Worm (Caenorhabditis elegans) whole organism, L4 larva: ENCODE measurements around the gene C50F4.16.

Experiments
- F26F4.8 ChIP-seq: fragments of 200-800 bp; sonication (Bioruptor generic); conservative IDR thresholded peaks from 2 replicates; pipeline ENCODE4 v1.3.6; 2022; ENCODE audit warnings: missing genetic modification characterization, missing compliant biosample characterization
- F49E8.2 ChIP-seq: sonication (generic microtip); optimal IDR thresholded peaks from 2 replicates; lab custom pipeline; 2016; ENCODE audit warnings: missing compliant biosample characterization, mild to moderate bottlenecking, missing genetic modification characterization, borderline replicate concordance
- R02D3.7 ChIP-seq: fragments of 150-350 bp; sonication (generic microtip); optimal IDR thresholded peaks from 3 replicates; lab custom pipeline; 2014; ENCODE audit warnings: missing biosample characterization, missing genetic modification characterization
- T20F7.1 ChIP-seq: fragments of 200-800 bp; sonication (Bioruptor generic); optimal IDR thresholded peaks from 2 replicates; lab custom pipeline; 2018; ENCODE audit warnings: mild to moderate bottlenecking, missing genetic modification characterization, missing compliant biosample characterization
- Y105C5A.15 ChIP-seq: fragments of 200-800 bp; sonication (Bioruptor generic); IDR thresholded peaks from 2 replicates; pipeline ENCODE4 v1.3.6; 2022; ENCODE audit warnings: missing genetic modification characterization, missing compliant biosample characterization
- Y48G9A.11 ChIP-seq: fragments of 200-800 bp; sonication (Bioruptor generic); IDR thresholded peaks from 2 replicates; pipeline ENCODE4 v1.3.6; 2022; ENCODE audit warnings: missing genetic modification reagents, missing genetic modification characterization, missing compliant biosample characterization
- Y75B8A.6 ChIP-seq: fragments of 200-800 bp; sonication (Bioruptor generic); IDR thresholded peaks from 2 replicates; pipeline ENCODE4 v1.3.6; 2022; ENCODE audit warnings: missing genetic modification reagents, missing genetic modification characterization, missing compliant biosample characterization
- ZK337.2 ChIP-seq: fragments of 200-800 bp; sonication (Bioruptor generic); IDR thresholded peaks from 2 replicates; pipeline ENCODE4 v1.3.6; 2022; ENCODE audit warnings: missing genetic modification reagents, missing genetic modification characterization, missing compliant biosample characterization
- ZK546.5 ChIP-seq, 2 experiments: sonication (generic microtip); optimal IDR thresholded peaks; 2 replicates each; lab custom pipeline; 2017; ENCODE audit warnings: missing biosample characterization in 2 of 2, missing genetic modification characterization in 2 of 2
- aly-2 ChIP-seq: sonication (generic microtip); optimal IDR thresholded peaks from 2 replicates; lab custom pipeline; 2018; ENCODE audit warnings: missing biosample characterization, missing genetic modification characterization
- ama-1 ChIP-seq: fragments of 150-350 bp; optimal IDR thresholded peaks from 2 replicates; lab custom pipeline; 2014; ENCODE audit warnings: inconsistent platforms, mixed read lengths
- arid-1 ChIP-seq: fragments of 200-800 bp; sonication (Bioruptor generic); conservative IDR thresholded peaks from 2 replicates; pipeline ENCODE4 v1.3.6; 2022; ENCODE audit warnings: missing genetic modification reagents, missing genetic modification characterization, missing compliant biosample characterization
- attf-4 ChIP-seq: sonication (generic microtip); optimal IDR thresholded peaks from 3 replicates; lab custom pipeline; 2017; ENCODE audit warnings: missing biosample characterization, missing genetic modification characterization
- ceh-20 ChIP-seq: fragments of 200-800 bp; sonication (Bioruptor generic); IDR thresholded peaks from 2 replicates; pipeline ENCODE4 v1.3.6; 2022; ENCODE audit warnings: missing genetic modification reagents, missing genetic modification characterization, missing compliant biosample characterization
- ceh-28 ChIP-seq: fragments of 150-350 bp; optimal IDR thresholded peaks from 2 replicates; lab custom pipeline; 2014; ENCODE audit warnings: missing biosample characterization, missing genetic modification reagents, missing genetic modification characterization
- ceh-44 ChIP-seq: fragments of 200-800 bp; sonication (Bioruptor generic); IDR thresholded peaks from 2 replicates; pipeline ENCODE4 v1.3.6; 2022; ENCODE audit warnings: missing genetic modification reagents, missing genetic modification characterization, missing compliant biosample characterization
- ceh-62 ChIP-seq: sonication (generic microtip); optimal IDR thresholded peaks from 2 replicates; lab custom pipeline; 2017; ENCODE audit warnings: missing biosample characterization, missing genetic modification characterization
- ces-1 ChIP-seq: fragments of 150-350 bp; sonication (generic microtip); optimal IDR thresholded peaks from 4 replicates; lab custom pipeline; 2014; ENCODE audit warnings: missing biosample characterization, missing genetic modification reagents, missing genetic modification characterization
- cey-2 ChIP-seq: sonication (generic microtip); optimal IDR thresholded peaks from 3 replicates; lab custom pipeline; 2017; ENCODE audit warnings: missing genetic modification characterization, mild to moderate bottlenecking, missing compliant biosample characterization, antibody characterized with exemption, borderline replicate concordance; ENCODE audit not compliant: insufficient read depth
- ctbp-1 ChIP-seq: fragments of 200-800 bp; sonication (Bioruptor generic); IDR thresholded peaks from 2 replicates; pipeline ENCODE4 v1.3.6; 2022; ENCODE audit warnings: missing genetic modification reagents, missing genetic modification characterization, missing compliant biosample characterization
- daf-12 ChIP-seq: fragments of 150-350 bp; optimal IDR thresholded peaks from 2 replicates; lab custom pipeline; 2014; ENCODE audit warnings: missing biosample characterization, missing genetic modification reagents, missing genetic modification characterization
- daf-19 ChIP-seq: fragments of 200-800 bp; sonication (Bioruptor generic); conservative IDR thresholded peaks from 2 replicates; pipeline ENCODE4 v1.3.6; 2022; ENCODE audit warnings: missing genetic modification characterization, missing compliant biosample characterization
- dmd-6 ChIP-seq: fragments of 200-800 bp; sonication (Bioruptor generic); IDR thresholded peaks from 2 replicates; pipeline ENCODE4 v1.3.6; 2022; ENCODE audit warnings: missing genetic modification reagents, missing genetic modification characterization, missing compliant biosample characterization
- dpl-1 ChIP-seq: fragments of 150-350 bp; optimal IDR thresholded peaks from 2 replicates; lab custom pipeline; 2014; ENCODE audit warnings: missing biosample characterization, missing genetic modification reagents, missing genetic modification characterization
- dve-1 ChIP-seq: sonication (generic microtip); optimal IDR thresholded peaks from 2 replicates; lab custom pipeline; 2017; ENCODE audit warnings: antibody characterized with exemption, mild to moderate bottlenecking, missing genetic modification characterization, missing compliant biosample characterization; ENCODE audit not compliant: insufficient read depth
- hlh-11 ChIP-seq: fragments of 200-800 bp; sonication (Bioruptor generic); optimal IDR thresholded peaks from 2 replicates; lab custom pipeline; 2018; ENCODE audit warnings: mild to moderate bottlenecking, missing genetic modification characterization, missing compliant biosample characterization
- hmg-1.1 ChIP-seq: fragments of 200-800 bp; sonication (Bioruptor generic); IDR thresholded peaks from 2 replicates; pipeline ENCODE4 v1.3.6; 2022; ENCODE audit warnings: missing genetic modification reagents, missing genetic modification characterization, missing compliant biosample characterization
- jun-1 ChIP-seq: fragments of 150-350 bp; optimal IDR thresholded peaks from 2 replicates; lab custom pipeline; 2014; ENCODE audit warnings: missing biosample characterization, missing genetic modification reagents, missing genetic modification characterization
- lim-7 ChIP-seq: fragments of 200-800 bp; sonication (Bioruptor generic); IDR thresholded peaks from 2 replicates; pipeline ENCODE4 v1.3.6; 2022; ENCODE audit warnings: missing genetic modification characterization, missing compliant biosample characterization
- lin-1 ChIP-seq: fragments of 200-800 bp; sonication (Bioruptor generic); IDR thresholded peaks from 2 replicates; pipeline ENCODE4 v1.3.6; 2022; ENCODE audit warnings: missing genetic modification reagents, missing genetic modification characterization, missing compliant biosample characterization
- lin-39 ChIP-seq: fragments of 150-350 bp; optimal IDR thresholded peaks from 2 replicates; lab custom pipeline; 2014; ENCODE audit warnings: missing biosample characterization, missing genetic modification reagents, missing genetic modification characterization
- madf-5 ChIP-seq, 2 experiments: fragments of 200-800 bp; sonication (Bioruptor generic); IDR thresholded peaks; 2 replicates each; pipeline ENCODE4 v1.3.6; 2022; ENCODE audit warnings: missing compliant biosample characterization in 2 of 2, missing genetic modification characterization in 2 of 2
- mdl-1 ChIP-seq, 2 experiments: fragments of 150-350 bp in 1 of 2; sonication (generic microtip) in 1 of 2; optimal IDR thresholded peaks; 2 replicates each; lab custom pipeline; 2014 to 2017; ENCODE audit warnings: missing biosample characterization in 2 of 2, missing genetic modification characterization in 2 of 2
- mes-2 ChIP-seq: sonication (generic microtip); optimal IDR thresholded peaks from 2 replicates; lab custom pipeline; 2016; ENCODE audit warnings: missing genotype, mild to moderate bottlenecking, missing genetic modification characterization, missing compliant biosample characterization; ENCODE audit not compliant: poor library complexity, severe bottlenecking
- mxl-3 ChIP-seq: fragments of 200-800 bp; sonication (Bioruptor generic); optimal IDR thresholded peaks from 2 replicates; lab custom pipeline; 2018; ENCODE audit warnings: mild to moderate bottlenecking, missing genetic modification characterization, missing compliant biosample characterization
- nhr-102 ChIP-seq: sonication (generic microtip); optimal IDR thresholded peaks from 2 replicates; lab custom pipeline; 2016; ENCODE audit warnings: mild to moderate bottlenecking, missing genetic modification characterization, moderate library complexity, missing compliant biosample characterization
- nhr-111 ChIP-seq: fragments of 200-800 bp; sonication (Bioruptor generic); optimal IDR thresholded peaks from 2 replicates; lab custom pipeline; 2018; ENCODE audit warnings: mild to moderate bottlenecking, missing genetic modification characterization, missing compliant biosample characterization
- nhr-76 ChIP-seq: fragments of 150-350 bp; optimal IDR thresholded peaks from 2 replicates; lab custom pipeline; 2014; ENCODE audit warnings: missing biosample characterization, missing genetic modification characterization
- pha-4 ChIP-seq, 2 experiments: fragments of 150-350 bp in 1 of 2; fragments of 200-800 bp in 1 of 2; sonication (Bioruptor generic) in 1 of 2; IDR thresholded peaks in 1 of 2; optimal IDR thresholded peaks in 1 of 2; 2 replicates each; pipeline versions ENCODE4 v1.3.6 to Lab custom; 2014 to 2022; ENCODE audit warnings: missing genetic modification characterization in 2 of 2, missing genetic modification reagents in 2 of 2, missing biosample characterization in 1 of 2, missing compliant biosample characterization in 1 of 2
- sdz-12 ChIP-seq: fragments of 200-800 bp; sonication (Bioruptor generic); optimal IDR thresholded peaks from 2 replicates; lab custom pipeline; 2018; ENCODE audit warnings: mild to moderate bottlenecking, missing genetic modification characterization, missing compliant biosample characterization
- set-16 ChIP-seq: fragments of 200-800 bp; sonication (Bioruptor generic); IDR thresholded peaks from 2 replicates; pipeline ENCODE4 v1.3.6; 2022; ENCODE audit warnings: missing genetic modification reagents, missing genetic modification characterization, missing compliant biosample characterization
- snpc-4 ChIP-seq: fragments of 150-350 bp; optimal IDR thresholded peaks from 2 replicates; lab custom pipeline; 2014; ENCODE audit warnings: missing biosample characterization, missing genetic modification characterization
- spr-3 ChIP-seq: fragments of 200-800 bp; sonication (Bioruptor generic); optimal IDR thresholded peaks from 2 replicates; lab custom pipeline; 2018; ENCODE audit warnings: mild to moderate bottlenecking, missing genetic modification characterization, missing compliant biosample characterization
- tag-97 ChIP-seq: fragments of 200-800 bp; sonication (Bioruptor generic); IDR thresholded peaks from 2 replicates; pipeline ENCODE4 v1.3.6; 2022; ENCODE audit warnings: missing genetic modification characterization, missing compliant biosample characterization
- unc-39 ChIP-seq: sonication (generic microtip); optimal IDR thresholded peaks from 2 replicates; lab custom pipeline; 2017; ENCODE audit warnings: missing biosample characterization, missing genetic modification characterization
- vab-7 ChIP-seq: fragments of 200-800 bp; sonication (Bioruptor generic); IDR thresholded peaks from 2 replicates; pipeline ENCODE4 v1.3.6; 2022; ENCODE audit warnings: missing genetic modification reagents, missing genetic modification characterization, missing compliant biosample characterization
- zfp-2 ChIP-seq: sonication (generic microtip); optimal IDR thresholded peaks from 2 replicates; lab custom pipeline; 2016; ENCODE audit warnings: mild to moderate bottlenecking, missing genetic modification characterization, missing compliant biosample characterization
- zfp-3 ChIP-seq: fragments of 200-800 bp; sonication (Bioruptor generic); conservative IDR thresholded peaks from 2 replicates; pipeline ENCODE4 v1.3.6; 2022; ENCODE audit warnings: missing genetic modification reagents, missing genetic modification characterization, missing compliant biosample characterization
- zip-2 ChIP-seq: fragments of 150-350 bp; optimal IDR thresholded peaks from 2 replicates; lab custom pipeline; 2014; ENCODE audit warnings: missing biosample characterization, missing genetic modification characterization

C50F4.16 gene

ce11 chrV:9503152-9503817 is 38.1 kb downstream of the C50F4.16 start (continued):
- TF ChIP-seq snpc-4 (tag; lab: Kevin White, UChicago) (peak; percentile 81), dmd-6 (GFP tag; lab: Robert Waterston, UW) (peak; percentile 84), dve-1 (tag; lab: Kevin White, UChicago) (no peak), ceh-28 (tag; lab: Kevin White, UChicago) (no peak), dpl-1 (GFP tag; lab: Kevin White, UChicago) (peak; percentile 21), sdz-12 (GFP tag; lab: Kevin White, UChicago) (no peak), lin-39 (no peak), daf-19 (GFP tag; lab: Robert Waterston, UW) (peak; percentile 89), attf-4 (tag; lab: Kevin White, UChicago) (no peak), nhr-111 (GFP tag; lab: Kevin White, UChicago) (peak; percentile 6), arid-1 (GFP tag; lab: Robert Waterston, UW) (peak; percentile 78), nhr-76 (tag; lab: Kevin White, UChicago) (no peak), pha-4 (GFP tag; IDR thresholded peaks at IDR 0.05; lab: Robert Waterston, UW) (peak; percentile 88; the same call in 1 of the 2 replicates), pha-4 (tag; optimal IDR thresholded peaks at IDR 0.05; lab: Kevin White, UChicago) (no peak), mes-2 (peak; percentile 71), ZK337.2 (GFP tag; lab: Robert Waterston, UW) (peak; percentile 87), set-16 (no peak), Y75B8A.6 (GFP tag; lab: Robert Waterston, UW) (0 out of 2 replicates have a peak, but pooled peaks have one; percentile 80), ZK546.5 (tag; optimal IDR thresholded peaks at IDR 0.05; lab: Kevin White, UChicago) (no peak), zip-2 (tag; lab: Kevin White, UChicago) (no peak), aly-2 (no peak), ces-1 (GFP tag; lab: Kevin White, UChicago) (no peak), lin-1 (GFP tag; lab: Robert Waterston, UW) (peak; percentile 67; the same call in 1 of the 2 replicates), Y48G9A.11 (GFP tag; lab: Robert Waterston, UW) (peak; percentile 76), lim-7 (GFP tag; lab: Robert Waterston, UW) (peak; percentile 87), daf-12 (tag; lab: Kevin White, UChicago) (no peak), ceh-20 (peak; percentile 84), T20F7.1 (GFP tag; lab: Kevin White, UChicago) (peak; percentile 47), F26F4.8 (GFP tag; lab: Robert Waterston, UW) (peak; percentile 77; the same call in 1 of the 2 replicates), hlh-11 (tag; lab: Kevin White, UChicago) (peak; percentile 65), nhr-102 (peak; percentile 68), F49E8.2 (tag; lab: Kevin White, UChicago) (no peak), zfp-2 (tag; lab: Kevin White, UChicago) (no peak), spr-3 (no peak), hmg-1.1 (GFP tag; lab: Robert Waterston, UW) (peak; percentile 87), ceh-62 (tag; lab: Kevin White, UChicago) (no peak), vab-7 (GFP tag; lab: Robert Waterston, UW) (peak; percentile 80), cey-2 (no peak), zfp-3 (GFP tag; lab: Robert Waterston, UW) (0 out of 2 replicates have a peak, but pooled peaks have one; percentile 59), R02D3.7 (tag; lab: Kevin White, UChicago) (no peak), ama-1 (lab: Kevin White, UChicago) (no peak), tag-97 (no peak), madf-5 (GFP tag; IDR thresholded peaks at IDR 0.05; lab: Robert Waterston, UW) (peak; percentile 72 to 73; a peak in 1 of 4 replicates), ctbp-1 (GFP tag; lab: Robert Waterston, UW) (peak; percentile 87), ceh-44 (GFP tag; lab: Robert Waterston, UW) (0 out of 2 replicates have a peak, but pooled peaks have one; percentile 43), mxl-3 (GFP tag; lab: Kevin White, UChicago) (peak; percentile 54), unc-39 (tag; lab: Kevin White, UChicago) (no peak), Y105C5A.15 (GFP tag; lab: Robert Waterston, UW) (no peak), mdl-1 (tag; optimal IDR thresholded peaks at IDR 0.05; lab: Kevin White, UChicago) (no peak), jun-1 (tag; lab: Kevin White, UChicago) (no peak)
